Fruit fly (Drosophila melanogaster): ENCODE results near the gene CG17744.

DNA sequence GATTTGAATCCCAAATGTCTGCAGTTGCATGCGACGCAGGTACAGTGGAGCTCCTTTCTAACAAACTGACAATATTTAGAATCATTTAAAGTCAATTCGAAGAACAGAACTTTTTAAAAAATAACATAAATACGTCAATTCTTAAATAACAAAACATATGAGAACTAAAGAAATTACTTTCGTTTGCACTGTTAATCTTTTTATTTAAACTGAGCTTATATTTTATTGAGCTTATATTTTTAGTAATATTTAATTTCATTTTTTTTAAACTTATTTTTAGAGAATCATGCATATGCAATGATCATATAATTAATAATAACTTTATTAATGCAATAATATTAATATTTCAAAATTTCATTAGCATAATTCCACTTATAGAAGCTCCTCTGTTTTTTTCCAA lies 46.0 kb downstream of the CG17744 start:
- TF ChIP-seq Pif1B (GFP tag; optimal IDR thresholded peaks at IDR 0.05) (no peak), CG12605 (GFP tag; IDR thresholded peaks at IDR 0.05) (no peak), CG14655 (GFP tag; optimal IDR thresholded peaks at IDR 0.05) (no peak), Snoo (tag; optimal IDR thresholded peaks at IDR 0.05) (no peak), CG10348 (GFP tag; IDR thresholded peaks at IDR 0.05) (no peak), CG13204 (GFP tag; optimal IDR thresholded peaks at IDR 0.05) (no peak), CG34367 (tag; optimal IDR thresholded peaks at IDR 0.05) (no peak), CG4496 (GFP tag; IDR thresholded peaks at IDR 0.05) (no peak), CG9948 (tag; optimal IDR thresholded peaks at IDR 0.05) (no peak), CG17806 (tag; optimal IDR thresholded peaks at IDR 0.05) (no peak), EcR (GFP tag; optimal IDR thresholded peaks at IDR 0.05) (no peak), CG8301 (tag; optimal IDR thresholded peaks at IDR 0.05) (no peak), D1 (tag; optimal IDR thresholded peaks at IDR 0.05) (no peak)

All from whole organism, pupa.